Fruit fly (Drosophila melanogaster): ENCODE results near the gene CG32718.

Gene CG32718

dm6 chrX:7791086-7791485 lies 13.1 kb downstream of the CG32718 start:
- TF ChIP-seq eg (GFP tag; IDR thresholded peaks at IDR 0.05) (no peak), Gug (GFP tag; IDR thresholded peaks at IDR 0.05) (no peak), ss (GFP tag; optimal IDR thresholded peaks at IDR 0.05) (no peak), CG31627 (GFP tag; optimal IDR thresholded peaks at IDR 0.05) (no peak), Eip78C (GFP tag) (no peak), Hr4 (GFP tag; optimal IDR thresholded peaks at IDR 0.05) (no peak), lz (GFP tag; optimal IDR thresholded peaks at IDR 0.05) (no peak), Eip93F (GFP tag; optimal IDR thresholded peaks at IDR 0.05) (no peak), salr (GFP tag; optimal IDR thresholded peaks at IDR 0.05) (no peak), CG6854 (GFP tag; optimal IDR thresholded peaks at IDR 0.05) (no peak), vri (GFP tag; optimal IDR thresholded peaks at IDR 0.05) (no peak), CG10669 (GFP tag; optimal IDR thresholded peaks at IDR 0.05) (no peak), svp (GFP tag) (no peak), CG6163 (GFP tag; IDR thresholded peaks at IDR 0.05) (no peak), CG32006 (GFP tag; optimal IDR thresholded peaks at IDR 0.05) (no peak), CG11902 (GFP tag; optimal IDR thresholded peaks at IDR 0.05) (no peak), OdsH (GFP tag; optimal IDR thresholded peaks at IDR 0.05) (no peak), CG11762 (GFP tag; optimal IDR thresholded peaks at IDR 0.05; ENCODE audit: insufficient read depth) (no peak), CG15336 (GFP tag; IDR thresholded peaks at IDR 0.05) (no peak)

- TF ChIP-seq Hr39 (GFP tag; optimal IDR thresholded peaks at IDR 0.05) = no peak
- no peak for TF ChIP-seq CG3919 (GFP tag; optimal IDR thresholded peaks at IDR 0.05)
- TF ChIP-seq lz (GFP tag; optimal IDR thresholded peaks at IDR 0.05) = no peak
- TF ChIP-seq CG6792 (GFP tag; optimal IDR thresholded peaks at IDR 0.05) = no peak
- no peak for TF ChIP-seq vri (GFP tag; optimal IDR thresholded peaks at IDR 0.05)
- peak; percentile 8 for TF ChIP-seq CG10669 (GFP tag; optimal IDR thresholded peaks at IDR 0.05)
Measured at dm6 chrX:7801085-7801484, 23.1 kb downstream of the CG32718 start.

DNA sequence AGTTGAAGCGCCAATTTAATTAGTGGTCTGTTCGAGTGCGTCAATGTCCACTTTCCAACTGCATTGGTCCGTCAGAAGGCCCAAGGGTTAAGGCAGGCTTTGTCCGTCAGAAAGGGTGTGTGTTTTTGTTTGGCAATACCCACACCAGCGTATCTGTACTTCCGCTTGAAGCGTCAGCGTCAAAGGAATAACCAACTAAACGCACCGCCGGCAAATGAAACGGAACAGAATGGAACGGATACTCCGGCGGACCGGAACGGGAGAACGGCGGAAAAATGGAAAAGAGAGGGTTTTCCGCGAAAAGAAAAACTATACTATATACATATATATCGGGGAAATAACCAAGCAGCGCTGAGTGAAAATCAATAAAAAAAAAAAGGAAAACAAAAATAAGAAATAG lies 44.9 kb downstream of the CG32718 start:
- no peak for TF ChIP-seq CG10669 (GFP tag; optimal IDR thresholded peaks at IDR 0.05)
- TF ChIP-seq CG6792 (GFP tag; optimal IDR thresholded peaks at IDR 0.05) = no peak
- TF ChIP-seq Sox15 (GFP tag; optimal IDR thresholded peaks at IDR 0.05) = no peak
- no peak for TF ChIP-seq CG11762 (GFP tag; optimal IDR thresholded peaks at IDR 0.05; ENCODE audit: insufficient read depth)
- TF ChIP-seq eg (GFP tag; IDR thresholded peaks at IDR 0.05) = no peak
- TF ChIP-seq fd85E (GFP tag; optimal IDR thresholded peaks at IDR 0.05) = no peak
- no peak for TF ChIP-seq Sox14 (GFP tag; optimal IDR thresholded peaks at IDR 0.05)
- TF ChIP-seq esn (GFP tag; optimal IDR thresholded peaks at IDR 0.05) = no peak

- TF ChIP-seq CG11902 (GFP tag; optimal IDR thresholded peaks at IDR 0.05) (no peak), cyc (GFP tag; optimal IDR thresholded peaks at IDR 0.05) (no peak), Smox (GFP tag; optimal IDR thresholded peaks at IDR 0.05) (no peak), dsx (GFP tag; optimal IDR thresholded peaks at IDR 0.05; ENCODE audit: poor library complexity, severe bottlenecking) (no peak), Gug (GFP tag; IDR thresholded peaks at IDR 0.05) (no peak)
Measured at dm6 chrX:7825310-7825709, 47.3 kb downstream of the CG32718 start.

DNA sequence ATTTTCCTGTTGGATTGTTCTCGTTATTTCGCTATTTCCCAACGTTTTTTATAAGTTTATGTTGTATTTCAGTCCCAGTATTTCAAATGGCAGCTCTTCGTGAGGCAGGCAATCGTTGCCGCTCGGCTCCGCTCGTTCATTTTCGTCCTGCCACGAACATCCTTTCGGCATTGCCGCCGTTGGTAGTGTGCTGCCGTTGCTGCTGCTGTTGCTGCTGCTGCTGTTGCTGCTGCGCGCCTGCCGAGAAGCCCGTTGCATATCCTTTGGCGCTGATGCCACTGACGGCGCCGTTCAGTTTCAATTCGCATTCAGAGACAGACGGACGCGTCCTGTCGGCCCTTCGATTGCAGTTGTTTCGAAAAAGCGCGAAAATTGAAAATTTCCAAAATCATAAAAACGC lies 47.9 kb downstream of the CG32718 start, which contains the start of gene CARPA:
CARPA (plus strand) TSS at position 301 of the 400 bp plus-strand sequence.
- TF ChIP-seq Eip93F (GFP tag; optimal IDR thresholded peaks at IDR 0.05) = no peak
- TF ChIP-seq CG6808 (GFP tag; optimal IDR thresholded peaks at IDR 0.05) = no peak
- TF ChIP-seq CG11762 (GFP tag; optimal IDR thresholded peaks at IDR 0.05; ENCODE audit: insufficient read depth) = no peak
- no peak for TF ChIP-seq CG10669 (GFP tag; optimal IDR thresholded peaks at IDR 0.05)
- no peak for TF ChIP-seq pdm3 (GFP tag; optimal IDR thresholded peaks at IDR 0.05)
